Worm (Caenorhabditis elegans) whole organism, midembryonic: ENCODE results near the gene fbxa-215.

Experiments
- flt-1 ChIP-seq: fragments of 200-800 bp; sonication (Bioruptor generic); IDR thresholded peaks from 2 replicates; pipeline ENCODE4 v1.3.6; 2022; ENCODE audit warnings: missing genetic modification characterization, missing compliant biosample characterization
- klf-2 ChIP-seq: fragments of 200-800 bp; sonication (Bioruptor generic); conservative IDR thresholded peaks from 2 replicates; pipeline ENCODE4 v1.3.6; 2022; ENCODE audit warnings: missing genetic modification reagents, missing genetic modification characterization, missing compliant biosample characterization
- med-1 ChIP-seq: sonication (generic microtip); optimal IDR thresholded peaks from 2 replicates; lab custom pipeline; 2017; ENCODE audit warnings: missing genetic modification characterization, mild to moderate bottlenecking, missing compliant biosample characterization, antibody characterized with exemption, missing genetic modification reagents; ENCODE audit not compliant: insufficient read depth
- ztf-29 ChIP-seq: fragments of 200-800 bp; sonication (Bioruptor generic); IDR thresholded peaks from 2 replicates; pipeline ENCODE4 v1.3.6; 2022; ENCODE audit warnings: missing genetic modification reagents, missing genetic modification characterization, missing compliant biosample characterization

ce11 chrIV:13703828-13704425 is 37.2 kb upstream of the fbxa-215 start, which contains the start of gene tlp-1:
- TF ChIP-seq ztf-29 (GFP tag; lab: Robert Waterston, UW) (no peak), klf-2 (no peak), med-1 (no peak), flt-1 (GFP tag; lab: Robert Waterston, UW) (no peak)
